Worm (Caenorhabditis elegans): ENCODE measurements around the gene gcy-13.

gcy-13 gene

DNA sequence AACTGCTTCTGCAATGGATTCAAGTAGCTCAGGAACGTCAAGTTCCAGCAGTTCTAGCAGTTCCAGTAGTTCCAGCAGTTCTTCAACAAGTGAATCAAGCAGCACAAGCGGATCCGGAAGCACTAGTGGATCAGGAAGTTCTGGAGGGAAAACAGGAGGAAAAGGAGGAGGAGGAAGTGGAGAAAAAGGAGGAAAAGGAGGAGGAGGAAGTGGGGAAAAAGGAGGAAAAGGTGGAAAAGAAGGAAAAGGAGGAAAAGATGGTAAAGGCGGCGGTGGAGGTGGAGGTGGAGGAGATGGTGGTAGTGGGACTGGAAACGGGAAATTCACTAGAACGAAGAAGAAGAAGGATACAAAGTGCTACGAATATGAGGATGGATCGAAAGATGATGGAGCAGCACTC lies 37.2 kb upstream of the gcy-13 start:
- TF ChIP-seq skn-1 (tag; optimal IDR thresholded peaks at IDR 0.05) (no peak), lin-39 (tag; optimal IDR thresholded peaks at IDR 0.05) (no peak), ztf-1 (GFP tag; conservative IDR thresholded peaks at IDR 0.05) (no peak), F13H6.1 (tag; optimal IDR thresholded peaks at IDR 0.05) (no peak), nhr-11 (tag; optimal IDR thresholded peaks at IDR 0.05) (no peak), sma-3 (GFP tag; optimal IDR thresholded peaks at IDR 0.05) (no peak), gmeb-1 (tag; optimal IDR thresholded peaks at IDR 0.05) (no peak), nhr-129 (tag; optimal IDR thresholded peaks at IDR 0.05) (no peak), zag-1 (tag; optimal IDR thresholded peaks at IDR 0.05) (no peak), snpc-4 (tag; optimal IDR thresholded peaks at IDR 0.05) (no peak), nhr-10 (tag; optimal IDR thresholded peaks at IDR 0.05) (no peak), Y55F3AM.14 (GFP tag; optimal IDR thresholded peaks at IDR 0.05) (no peak), mbf-1 (tag; optimal IDR thresholded peaks at IDR 0.05) (no peak), elt-1 (tag; optimal IDR thresholded peaks at IDR 0.05) (no peak), lin-13 (GFP tag; optimal IDR thresholded peaks at IDR 0.05) (no peak), ZK546.5 (tag; optimal IDR thresholded peaks at IDR 0.05) (no peak), sem-4 (tag; optimal IDR thresholded peaks at IDR 0.05) (no peak)

DNA sequence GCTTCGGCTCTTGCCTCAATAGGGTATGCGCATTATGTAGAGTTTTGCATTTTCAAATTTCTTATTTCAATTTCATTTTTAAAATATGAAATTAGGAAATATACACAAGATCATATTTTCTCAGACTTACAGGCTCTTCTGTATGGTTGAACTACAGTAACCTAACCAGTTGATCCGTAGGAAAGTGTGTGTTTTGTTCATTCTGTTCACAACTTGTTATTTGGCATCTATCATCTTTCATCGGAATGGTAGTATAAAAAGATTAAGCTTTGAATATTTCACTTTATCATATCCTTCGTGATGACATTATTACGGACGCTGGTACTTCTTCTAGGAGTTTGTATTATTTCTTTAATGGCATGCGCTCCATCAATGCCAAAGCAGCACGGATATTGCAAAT lies 36.6 kb upstream of the gcy-13 start, which contains the start of gene K01D12.10:
TSS of gene K01D12.10 (plus strand) at position 301 of the 400 bp plus-strand sequence.
- no peak for TF ChIP-seq fos-1 (tag; optimal IDR thresholded peaks at IDR 0.05)
- no peak for TF ChIP-seq blmp-1 (tag; optimal IDR thresholded peaks at IDR 0.05; ENCODE audit: insufficient read depth)
- no peak for TF ChIP-seq ztf-11 (tag; optimal IDR thresholded peaks at IDR 0.05)
- no peak for TF ChIP-seq nhr-237 (tag; optimal IDR thresholded peaks at IDR 0.05)
- TF ChIP-seq nhr-129 (tag; optimal IDR thresholded peaks at IDR 0.05), result no peak
- TF ChIP-seq Y55F3AM.14 (GFP tag; optimal IDR thresholded peaks at IDR 0.05), result no peak
- TF ChIP-seq gmeb-1 (tag; optimal IDR thresholded peaks at IDR 0.05), result no peak
- no peak for TF ChIP-seq sma-3 (GFP tag; optimal IDR thresholded peaks at IDR 0.05)
- no peak for TF ChIP-seq nhr-6 (tag; optimal IDR thresholded peaks at IDR 0.05)
- TF ChIP-seq ceh-16 (tag; optimal IDR thresholded peaks at IDR 0.05), result no peak
- TF ChIP-seq nhr-11 (tag; optimal IDR thresholded peaks at IDR 0.05), result no peak
- no peak for TF ChIP-seq aly-2 (tag; optimal IDR thresholded peaks at IDR 0.05)
- no peak for TF ChIP-seq ama-1 (optimal IDR thresholded peaks at IDR 0.05)
- no peak for TF ChIP-seq mab-5 (tag; optimal IDR thresholded peaks at IDR 0.05)
- no peak for TF ChIP-seq nhr-23 (tag; optimal IDR thresholded peaks at IDR 0.05)

DNA sequence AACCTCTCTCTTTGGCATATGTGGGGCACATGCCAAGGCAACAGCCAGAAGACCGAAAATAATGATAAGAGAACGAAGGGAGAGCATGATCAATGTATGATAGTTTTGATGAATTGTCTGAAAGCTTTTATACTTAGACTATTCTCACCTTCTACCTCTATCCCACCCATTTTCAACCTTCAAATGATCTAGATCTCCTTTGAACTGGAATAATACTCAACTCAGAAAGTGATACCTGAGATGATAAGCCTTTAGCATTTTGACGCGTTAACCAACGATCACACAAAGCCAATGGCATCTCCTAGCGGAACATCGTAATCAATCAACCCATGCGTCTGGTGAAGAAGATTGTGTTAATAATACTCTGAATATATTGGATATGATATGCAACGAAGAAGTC lies 35.2 kb upstream of the gcy-13 start, which contains the start of gene K01D12.9:
TSS of gene K01D12.9 (minus strand) at position 101 of the 400 bp plus-strand sequence.
- TF ChIP-seq elt-3 (tag; optimal IDR thresholded peaks at IDR 0.05) (no peak), snpc-4 (tag; optimal IDR thresholded peaks at IDR 0.05) (no peak), ztf-11 (tag; optimal IDR thresholded peaks at IDR 0.05) (no peak)

DNA sequence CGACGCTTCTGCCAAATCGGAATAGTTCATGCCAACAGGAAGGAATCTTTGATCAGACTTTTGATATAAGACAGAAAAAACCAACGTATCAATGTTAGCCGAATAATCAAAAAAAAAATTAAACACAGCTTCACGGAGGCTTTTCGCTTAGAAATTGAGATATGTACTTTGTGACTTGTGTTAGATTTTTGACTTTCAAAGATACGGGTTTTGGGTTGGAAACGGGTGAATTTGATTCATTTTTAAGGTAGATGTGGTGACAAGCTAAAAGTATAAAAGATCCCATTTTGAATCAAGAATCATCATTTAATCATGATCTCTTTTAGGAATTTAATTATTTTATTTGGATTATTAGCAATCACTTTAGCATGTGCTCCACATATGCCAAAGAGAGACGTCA lies 33.0 kb upstream of the gcy-13 start, which contains the start of gene K01D12.8:
TSS of gene K01D12.8 (plus strand) at position 301 of the 400 bp plus-strand sequence.
- TF ChIP-seq ceh-16 (tag; optimal IDR thresholded peaks at IDR 0.05) (no peak), lin-13 (GFP tag; optimal IDR thresholded peaks at IDR 0.05) (no peak), lsy-2 (tag; optimal IDR thresholded peaks at IDR 0.05) (no peak), nhr-23 (tag; optimal IDR thresholded peaks at IDR 0.05) (no peak), nhr-25 (tag; optimal IDR thresholded peaks at IDR 0.05) (no peak), nhr-77 (tag; optimal IDR thresholded peaks at IDR 0.05) (no peak), F13H6.1 (tag; optimal IDR thresholded peaks at IDR 0.05) (no peak), Y55F3AM.14 (GFP tag; optimal IDR thresholded peaks at IDR 0.05) (no peak), nhr-237 (tag; optimal IDR thresholded peaks at IDR 0.05) (no peak), unc-62 (GFP tag; optimal IDR thresholded peaks at IDR 0.05) (no peak), sma-3 (GFP tag; optimal IDR thresholded peaks at IDR 0.05) (no peak), peb-1 (tag; optimal IDR thresholded peaks at IDR 0.05) (no peak), ceh-82 (tag; optimal IDR thresholded peaks at IDR 0.05) (no peak), lin-39 (tag; optimal IDR thresholded peaks at IDR 0.05) (no peak), snpc-4 (tag; optimal IDR thresholded peaks at IDR 0.05) (no peak)

DNA sequence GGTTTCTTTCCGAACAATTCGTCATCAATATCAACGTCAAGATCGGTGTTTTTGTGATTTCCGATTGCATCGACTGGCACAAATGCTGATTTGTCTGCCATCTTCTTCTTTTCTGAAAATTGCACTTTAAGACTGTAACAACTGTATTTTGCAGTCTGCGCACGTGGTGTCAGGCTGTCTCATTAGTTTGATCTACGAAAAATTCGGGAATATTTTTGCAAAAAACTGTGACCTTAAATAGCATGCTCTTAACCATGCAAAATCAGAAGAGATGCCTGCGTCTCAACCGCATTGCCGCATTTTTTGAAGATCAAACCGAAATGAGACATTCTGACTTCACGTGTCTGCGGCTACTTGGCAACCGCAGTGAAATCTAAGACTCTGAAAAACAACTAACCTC lies 32.0 kb upstream of the gcy-13 start, which contains the start of gene K01D12.7:
TSS of gene K01D12.7 (minus strand) at position 101 of the 400 bp plus-strand sequence.
- TF ChIP-seq nhr-21 (tag; optimal IDR thresholded peaks at IDR 0.05), result no peak
- TF ChIP-seq sma-3 (GFP tag; optimal IDR thresholded peaks at IDR 0.05), result no peak
- TF ChIP-seq ceh-16 (tag; optimal IDR thresholded peaks at IDR 0.05), result no peak
- TF ChIP-seq gmeb-1 (tag; optimal IDR thresholded peaks at IDR 0.05), result no peak
- no peak for TF ChIP-seq nhr-23 (tag; optimal IDR thresholded peaks at IDR 0.05)
- TF ChIP-seq F13H6.1 (tag; optimal IDR thresholded peaks at IDR 0.05), result no peak
- no peak for TF ChIP-seq ama-1 (optimal IDR thresholded peaks at IDR 0.05)

All from whole organism, L2 larva.